Fruit fly (Drosophila melanogaster): Measurements from ENCODE around the gene CG7488.

Gene CG7488

dm6 chr3R:12982167-12982981, 13.0 kb upstream of the CG7488 start:
- TF ChIP-seq CTCF (optimal IDR thresholded peaks at IDR 0.05) (no peak), CG8478 (optimal IDR thresholded peaks at IDR 0.05) (no peak)

- no peak for TF ChIP-seq CTCF (optimal IDR thresholded peaks at IDR 0.05)
Observed at dm6 chr3R:12982982-12983633, 12.3 kb upstream of the CG7488 start.

dm6 chr3R:12985828-12986530, 9.4 kb upstream of the CG7488 start, which contains the start of gene CG31342:
Gene CG31342, plus strand, starts transcription at chr3R:12986041.
- TF ChIP-seq CG8478 (optimal IDR thresholded peaks at IDR 0.05) = no peak
- no peak for TF ChIP-seq CTCF (optimal IDR thresholded peaks at IDR 0.05)

- TF ChIP-seq CTCF (optimal IDR thresholded peaks at IDR 0.05) (no peak), CG8478 (optimal IDR thresholded peaks at IDR 0.05) (no peak)
Observed at dm6 chr3R:12988411-12988810, 7.0 kb upstream of the CG7488 start, which contains the start of gene CG14383. Gene CG14383, minus strand, starts transcription at chr3R:12988511.

dm6 chr3R:12993018-12993417, 2.4 kb upstream of the CG7488 start, which contains the start of gene yellow-f:
Gene yellow-f, minus strand, starts transcription at chr3R:12993201.
- TF ChIP-seq CG8478 (optimal IDR thresholded peaks at IDR 0.05) (no peak), CTCF (optimal IDR thresholded peaks at IDR 0.05) (no peak)

- TF ChIP-seq CTCF (optimal IDR thresholded peaks at IDR 0.05) = no peak
- no peak for TF ChIP-seq CG8478 (optimal IDR thresholded peaks at IDR 0.05)
Observed at dm6 chr3R:12995047-12995446, 373 bp upstream of the CG7488 start, which contains the start of gene yellow-f2. Gene yellow-f2, minus strand, starts transcription at chr3R:12995147.

- TF ChIP-seq CG8478 (optimal IDR thresholded peaks at IDR 0.05) (no peak), CTCF (optimal IDR thresholded peaks at IDR 0.05) (no peak)
Observed at dm6 chr3R:12997550-12998233, 2.3 kb downstream of the CG7488 start, which contains the start of the genes CG17327, CG44194 and CG7518. Gene CG17327, minus strand, starts transcription at chr3R:12997726. Gene CG44194, minus strand, starts transcription at chr3R:12997726. Gene CG7518, plus strand, starts transcription at chr3R:12998089.

dm6 chr3R:12998234-12998591, 2.8 kb downstream of the CG7488 start:
- TF ChIP-seq CTCF (optimal IDR thresholded peaks at IDR 0.05) (no peak), CG8478 (optimal IDR thresholded peaks at IDR 0.05) (no peak)

- TF ChIP-seq CTCF (optimal IDR thresholded peaks at IDR 0.05) = no peak
- TF ChIP-seq CG8478 (optimal IDR thresholded peaks at IDR 0.05) = no peak
Observed at dm6 chr3R:13009595-13009994, 14.2 kb downstream of the CG7488 start, which contains the start of gene CG11656. Gene CG11656, plus strand, starts transcription at chr3R:13009895.

- TF ChIP-seq CTCF (optimal IDR thresholded peaks at IDR 0.05) (no peak), CG8478 (optimal IDR thresholded peaks at IDR 0.05) (no peak)
Observed at dm6 chr3R:13010905-13011620, 15.6 kb downstream of the CG7488 start, which contains the start of gene CG8031. Gene CG8031, minus strand, starts transcription at chr3R:13011310.

- TF ChIP-seq CTCF (optimal IDR thresholded peaks at IDR 0.05) (no peak), CG8478 (optimal IDR thresholded peaks at IDR 0.05) (no peak)
Observed at dm6 chr3R:13011621-13011963, 16.2 kb downstream of the CG7488 start, which contains the start of gene CtBP. Gene CtBP, plus strand, starts transcription at chr3R:13011649.

- TF ChIP-seq CTCF (optimal IDR thresholded peaks at IDR 0.05) (no peak), CG8478 (optimal IDR thresholded peaks at IDR 0.05) (no peak)
Observed at dm6 chr3R:13012351-13012750, 16.9 kb downstream of the CG7488 start.

- TF ChIP-seq CTCF (optimal IDR thresholded peaks at IDR 0.05) (no peak), CG8478 (optimal IDR thresholded peaks at IDR 0.05) (no peak)
Observed at dm6 chr3R:13012990-13013389, 17.6 kb downstream of the CG7488 start.

Measured in S2 (cell line).